Fruit fly (Drosophila melanogaster) whole organism, wandering third instar larva: Measurements from ENCODE around the gene Tdh.

Experiments used
- Abd-B ChIP-seq: fragments of >200 bp; optimal IDR thresholded peaks from 2 replicates; lab custom pipeline; 2017; ENCODE audit warnings: missing biosample characterization, missing genetic modification characterization
- CG9705 ChIP-seq: fragments of 200-800 bp; sonication (Bioruptor generic); optimal IDR thresholded peaks from 2 replicates; lab custom pipeline; 2018; ENCODE audit warnings: missing biosample characterization, mild to moderate bottlenecking, missing genetic modification characterization
- Dfd ChIP-seq: fragments of >200 bp; optimal IDR thresholded peaks from 2 replicates; lab custom pipeline; 2017; ENCODE audit warnings: missing biosample characterization, missing genetic modification characterization
- Sp1 ChIP-seq: fragments of 200-800 bp; sonication (Bioruptor generic); optimal IDR thresholded peaks from 3 replicates; lab custom pipeline; 2019; ENCODE audit warnings: missing biosample characterization, mild to moderate bottlenecking, missing genetic modification characterization, moderate library complexity
- br ChIP-seq: fragments of 200-800 bp; sonication (Bioruptor generic); optimal IDR thresholded peaks from 2 replicates; lab custom pipeline; 2016; ENCODE audit warnings: missing biosample characterization, missing genetic modification characterization
- fru ChIP-seq: fragments of 200-800 bp; sonication (Bioruptor generic); optimal IDR thresholded peaks from 3 replicates; lab custom pipeline; 2016; ENCODE audit warnings: missing biosample characterization, mild to moderate bottlenecking, missing genetic modification characterization
- lola ChIP-seq: fragments of >200 bp; optimal IDR thresholded peaks from 2 replicates; lab custom pipeline; 2017; ENCODE audit warnings: missing biosample characterization, missing genetic modification characterization
- woc ChIP-seq: sonication (Bioruptor generic); optimal IDR thresholded peaks from 2 replicates; lab custom pipeline; 2016; ENCODE audit warnings: missing biosample characterization, mild to moderate bottlenecking, missing genetic modification characterization

DNA sequence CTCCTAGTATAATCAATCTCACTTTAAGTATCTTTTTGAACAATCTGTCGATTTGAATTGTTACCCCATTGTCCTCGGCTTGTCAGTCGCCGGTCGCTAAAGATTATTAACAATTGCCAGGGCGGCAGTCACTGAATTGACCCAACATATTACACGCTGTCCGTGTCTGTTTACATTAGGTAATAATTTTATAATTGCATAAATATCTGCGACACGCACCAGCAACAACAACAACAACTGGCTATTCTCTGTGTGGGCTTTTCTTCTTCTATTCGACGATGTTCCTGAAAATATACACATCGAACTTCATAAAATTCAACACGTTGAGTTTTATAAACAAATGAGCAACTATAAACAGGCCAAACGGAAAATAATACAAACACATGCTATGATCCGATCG is 18.0 kb upstream of the Tdh start:
- no peak for TF ChIP-seq woc (GFP tag; lab: Kevin White, UChicago)
- TF ChIP-seq Dfd (GFP tag; lab: Kevin White, UChicago) = no peak
- no peak for TF ChIP-seq fru (GFP tag; lab: Kevin White, UChicago)
- no peak for TF ChIP-seq Abd-B (GFP tag; lab: Kevin White, UChicago)
- TF ChIP-seq lola (GFP tag; lab: Kevin White, UChicago) = no peak
- TF ChIP-seq br (GFP tag; lab: Kevin White, UChicago) = no peak
- no peak for TF ChIP-seq CG9705
- no peak for TF ChIP-seq Sp1
